Fruit fly (Drosophila melanogaster): Measurements from ENCODE around the gene Taf10b.

The Taf10b gene

DNA sequence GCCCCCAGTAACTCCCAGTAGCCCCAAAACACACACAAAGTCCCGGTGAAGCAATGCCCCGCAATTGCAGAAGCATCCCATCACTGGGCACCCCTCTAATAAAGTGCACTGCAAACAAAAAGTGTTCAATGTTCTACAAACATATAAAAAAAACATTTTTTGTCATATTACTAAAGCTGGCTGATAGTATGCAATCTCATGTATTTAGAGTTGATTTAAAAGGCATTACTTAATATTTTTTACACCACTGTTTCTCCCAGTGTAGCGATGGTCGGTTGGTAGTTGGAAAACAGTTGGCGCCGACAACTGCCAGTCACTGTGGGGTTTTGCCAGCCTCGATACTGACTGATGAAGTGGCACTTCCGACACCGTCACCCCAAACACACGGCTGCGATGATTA lies 47.3 kb downstream of the Taf10b start (continued):
- TF ChIP-seq nau (GFP tag; optimal IDR thresholded peaks at IDR 0.05) (no peak), prd (optimal IDR thresholded peaks at IDR 0.05) (no peak), prd (GFP tag; IDR thresholded peaks at IDR 0.05) (peak; percentile 26; the same call in 1 of the 3 replicates), CG11093 (GFP tag; IDR thresholded peaks at IDR 0.05) (no peak), CG3726 (GFP tag; IDR thresholded peaks at IDR 0.05) (no peak), amos (GFP tag; IDR thresholded peaks at IDR 0.05; ENCODE audit: partially characterized antibody) (no peak), bsh (GFP tag; optimal IDR thresholded peaks at IDR 0.05) (no peak), CG14965 (GFP tag; optimal IDR thresholded peaks at IDR 0.05; ENCODE audit: borderline replicate concordance) (no peak), emc (GFP tag; optimal IDR thresholded peaks at IDR 0.05) (no peak), gcm (GFP tag; optimal IDR thresholded peaks at IDR 0.05) (no peak), Gug (GFP tag; IDR thresholded peaks at IDR 0.05) (0 out of 4 replicates have a peak, but pooled peaks have one; percentile 5), lmd (GFP tag; IDR thresholded peaks at IDR 0.05) (peak; percentile 27; the same call in 1 of the 2 replicates), onecut (GFP tag; IDR thresholded peaks at IDR 0.05) (no peak), Awh (GFP tag; IDR thresholded peaks at IDR 0.05) (no peak), CG4424 (GFP tag; optimal IDR thresholded peaks at IDR 0.05) (no peak), jing (GFP tag; optimal IDR thresholded peaks at IDR 0.05) (no peak), Ssrp (tag; optimal IDR thresholded peaks at IDR 0.05) (no peak), repo (GFP tag; optimal IDR thresholded peaks at IDR 0.05) (no peak), disco-r (GFP tag; optimal IDR thresholded peaks at IDR 0.05) (no peak), Opbp (GFP tag; IDR thresholded peaks at IDR 0.05; ENCODE audit: partially characterized antibody) (no peak), Gsc (GFP tag; IDR thresholded peaks at IDR 0.05) (no peak), CG31224 (GFP tag; IDR thresholded peaks at IDR 0.05) (no peak), CG9817 (tag; optimal IDR thresholded peaks at IDR 0.05) (peak; percentile 27), CG13296 (GFP tag; optimal IDR thresholded peaks at IDR 0.05) (no peak), CG12104 (GFP tag; optimal IDR thresholded peaks at IDR 0.05) (no peak), bbx (GFP tag; IDR thresholded peaks at IDR 0.05; ENCODE audit: partially characterized antibody) (no peak), kah (GFP tag; optimal IDR thresholded peaks at IDR 0.05) (no peak), Dll (GFP tag; IDR thresholded peaks at IDR 0.05; ENCODE audit: partially characterized antibody) (no peak), ase (GFP tag; IDR thresholded peaks at IDR 0.05) (0 out of 3 replicates have a peak, but pooled peaks have one; percentile 38), al (GFP tag; IDR thresholded peaks at IDR 0.05) (no peak), seq (GFP tag; IDR thresholded peaks at IDR 0.05) (no peak), insv (GFP tag; optimal IDR thresholded peaks at IDR 0.05) (no peak), CG8290 (GFP tag; optimal IDR thresholded peaks at IDR 0.05) (no peak), CG8290 (tag; optimal IDR thresholded peaks at IDR 0.05) (peak in 1 of 2 experiments; percentile 1), fd96Cb (tag; optimal IDR thresholded peaks at IDR 0.05) (no peak), CG15514 (GFP tag; optimal IDR thresholded peaks at IDR 0.05) (peak; percentile 10), ham (GFP tag; IDR thresholded peaks at IDR 0.05) (no peak), CG15073 (GFP tag; optimal IDR thresholded peaks at IDR 0.05) (no peak), Dad (GFP tag; optimal IDR thresholded peaks at IDR 0.05) (no peak), CG12071 (GFP tag; optimal IDR thresholded peaks at IDR 0.05) (no peak), Sry-δ (GFP tag; optimal IDR thresholded peaks at IDR 0.05) (no peak), CG6175 (GFP tag; IDR thresholded peaks at IDR 0.05) (no peak), mirr (GFP tag; optimal IDR thresholded peaks at IDR 0.05) (no peak), CG1792 (GFP tag; optimal IDR thresholded peaks at IDR 0.05) (no peak), Hr3 (GFP tag; optimal IDR thresholded peaks at IDR 0.05) (no peak), Med (GFP tag) (peak; percentile 63), yki (optimal IDR thresholded peaks at IDR 0.05) (no peak), ap (GFP tag; IDR thresholded peaks at IDR 0.05) (no peak), ERR (GFP tag; optimal IDR thresholded peaks at IDR 0.05) (no peak), CG9727 (GFP tag; optimal IDR thresholded peaks at IDR 0.05) (peak; percentile 11), CG8359 (GFP tag; optimal IDR thresholded peaks at IDR 0.05; ENCODE audit: borderline replicate concordance) (no peak), Ets97D (GFP tag; optimal IDR thresholded peaks at IDR 0.05) (no peak), CG10267 (tag; optimal IDR thresholded peaks at IDR 0.05) (no peak)

Data from whole organism, embryonic.